Fruit fly (Drosophila melanogaster) S2 (cell line): ENCODE results near the gene CG32259.

Experiments used
- CG8478 ChIP-seq: fragments of >200 bp; optimal IDR thresholded peaks from 2 replicates; lab custom pipeline; 2018
- CTCF ChIP-seq, 2 experiments: fragments of >200 bp; optimal IDR thresholded peaks; 2 replicates each; lab custom pipeline; 2018

DNA sequence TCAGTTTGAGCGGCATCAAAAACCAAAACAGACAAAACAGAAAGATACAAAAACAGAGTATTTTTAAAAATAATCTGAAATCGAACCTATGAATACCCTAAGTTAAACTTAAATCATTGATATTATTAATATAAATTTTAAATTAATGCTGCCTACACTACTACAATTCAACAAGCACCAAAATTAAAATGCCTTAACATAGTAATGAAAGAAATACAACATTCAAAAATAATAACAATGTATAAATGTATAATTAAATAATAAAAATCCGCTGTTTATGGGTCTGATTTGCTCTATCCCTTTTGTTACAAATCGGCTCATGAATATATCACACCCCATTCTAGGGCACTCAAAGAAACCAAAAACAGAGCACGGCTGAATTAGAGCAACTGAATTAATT, 20.1 kb upstream of the CG32259 start:
- TF ChIP-seq CG8478 (no peak), CTCF (optimal IDR thresholded peaks at IDR 0.05; lab: Kevin White, UChicago) (no peak)
